Fruit fly (Drosophila melanogaster) whole organism, pupa: ENCODE results near the gene PTPMT1.

Experiments used
- CG10348 ChIP-seq: fragments of 200-800 bp; sonication (Bioruptor generic); IDR thresholded peaks from 2 replicates; pipeline ENCODE4 v1.3.6; 2022; ENCODE audit warnings: missing biosample characterization, missing genetic modification characterization
- CG12605 ChIP-seq: fragments of 200-800 bp; sonication (Bioruptor generic); IDR thresholded peaks from 2 replicates; pipeline ENCODE4 v1.3.6; 2022; ENCODE audit warnings: missing biosample characterization, missing genetic modification characterization
- CG13204 ChIP-seq: fragments of 200-800 bp; sonication (Bioruptor generic); optimal IDR thresholded peaks from 2 replicates; lab custom pipeline; 2018; ENCODE audit warnings: missing biosample characterization, mild to moderate bottlenecking, missing genetic modification characterization, moderate library complexity
- CG14655 ChIP-seq: fragments of 200-800 bp; sonication (Bioruptor generic); optimal IDR thresholded peaks from 3 replicates; lab custom pipeline; 2017; ENCODE audit warnings: mild to moderate bottlenecking, missing biosample characterization, missing genetic modification reagents, missing genetic modification characterization
- CG15710 ChIP-seq: fragments of 200-800 bp; sonication (Bioruptor generic); optimal IDR thresholded peaks from 2 replicates; lab custom pipeline; 2018; ENCODE audit warnings: missing biosample characterization, mild to moderate bottlenecking, missing genetic modification characterization, moderate library complexity
- CG17806 ChIP-seq: fragments of 200-800 bp; sonication (Bioruptor generic); optimal IDR thresholded peaks from 2 replicates; lab custom pipeline; 2018; ENCODE audit warnings: missing biosample characterization, mild to moderate bottlenecking, missing genetic modification characterization, moderate library complexity
- CG32121 ChIP-seq: fragments of 200-800 bp; sonication (Bioruptor generic); IDR thresholded peaks from 2 replicates; pipeline ENCODE4 v1.3.6; 2022; ENCODE audit warnings: missing biosample characterization, missing genetic modification characterization
- CG34367 ChIP-seq: fragments of 200-800 bp; sonication (Bioruptor generic); optimal IDR thresholded peaks from 2 replicates; lab custom pipeline; 2018; ENCODE audit warnings: missing biosample characterization, mild to moderate bottlenecking, missing genetic modification characterization
- CG4496 ChIP-seq: fragments of 200-800 bp; sonication (Bioruptor generic); IDR thresholded peaks from 3 replicates; pipeline ENCODE4 v1.3.6; 2022; ENCODE audit warnings: missing biosample characterization, missing genetic modification characterization
- CG8159 ChIP-seq: fragments of 200-800 bp; sonication (Bioruptor generic); optimal IDR thresholded peaks from 3 replicates; lab custom pipeline; 2018; ENCODE audit warnings: missing biosample characterization, mild to moderate bottlenecking, missing genetic modification characterization, moderate library complexity
- CG8301 ChIP-seq: fragments of 200-800 bp; sonication (Bioruptor generic); optimal IDR thresholded peaks from 2 replicates; lab custom pipeline; 2018; ENCODE audit warnings: missing biosample characterization, mild to moderate bottlenecking, missing genetic modification characterization
- CG9948 ChIP-seq: fragments of 200-800 bp; sonication (Bioruptor generic); optimal IDR thresholded peaks from 2 replicates; lab custom pipeline; 2018; ENCODE audit warnings: missing biosample characterization, mild to moderate bottlenecking, missing genetic modification characterization, moderate library complexity
- D1 ChIP-seq: fragments of 200-800 bp; sonication (Bioruptor generic); optimal IDR thresholded peaks from 2 replicates; lab custom pipeline; 2018; ENCODE audit warnings: missing biosample characterization, mild to moderate bottlenecking, missing genetic modification characterization, moderate library complexity
- EcR ChIP-seq: fragments of 200-800 bp; sonication (Bioruptor generic); optimal IDR thresholded peaks from 3 replicates; lab custom pipeline; 2019; ENCODE audit warnings: missing biosample characterization, missing genetic modification characterization, mild to moderate bottlenecking, moderate library complexity, missing genetic modification reagents
- Ets98B ChIP-seq: fragments of 200-800 bp; sonication (Bioruptor generic); IDR thresholded peaks from 2 replicates; pipeline ENCODE4 v1.3.6; 2022; ENCODE audit warnings: missing biosample characterization, missing genetic modification characterization
- Pif1A ChIP-seq: fragments of 200-800 bp; sonication (Bioruptor generic); optimal IDR thresholded peaks from 3 replicates; lab custom pipeline; 2016; ENCODE audit warnings: missing biosample characterization, missing genetic modification characterization
- Pif1B ChIP-seq: fragments of 200-800 bp; sonication (Bioruptor generic); optimal IDR thresholded peaks from 3 replicates; lab custom pipeline; 2016; ENCODE audit warnings: missing biosample characterization, missing genetic modification characterization
- Snoo ChIP-seq: fragments of 200-800 bp; sonication (Bioruptor generic); optimal IDR thresholded peaks from 3 replicates; lab custom pipeline; 2017; ENCODE audit warnings: missing biosample characterization, mild to moderate bottlenecking, missing genetic modification characterization, inconsistent platforms
- fd96Ca ChIP-seq: fragments of 200-800 bp; sonication (Bioruptor generic); IDR thresholded peaks from 3 replicates; pipeline ENCODE4 v1.3.6; 2022; ENCODE audit warnings: missing biosample characterization, missing genetic modification characterization
- gl ChIP-seq: fragments of 200-800 bp; sonication (Bioruptor generic); optimal IDR thresholded peaks from 2 replicates; lab custom pipeline; 2018; ENCODE audit warnings: missing biosample characterization, mild to moderate bottlenecking, missing genetic modification characterization
- rn ChIP-seq: fragments of 200-800 bp; sonication (Bioruptor generic); IDR thresholded peaks from 2 replicates; pipeline ENCODE4 v1.3.6; 2022; ENCODE audit warnings: missing biosample characterization, missing genetic modification characterization

Gene PTPMT1

DNA sequence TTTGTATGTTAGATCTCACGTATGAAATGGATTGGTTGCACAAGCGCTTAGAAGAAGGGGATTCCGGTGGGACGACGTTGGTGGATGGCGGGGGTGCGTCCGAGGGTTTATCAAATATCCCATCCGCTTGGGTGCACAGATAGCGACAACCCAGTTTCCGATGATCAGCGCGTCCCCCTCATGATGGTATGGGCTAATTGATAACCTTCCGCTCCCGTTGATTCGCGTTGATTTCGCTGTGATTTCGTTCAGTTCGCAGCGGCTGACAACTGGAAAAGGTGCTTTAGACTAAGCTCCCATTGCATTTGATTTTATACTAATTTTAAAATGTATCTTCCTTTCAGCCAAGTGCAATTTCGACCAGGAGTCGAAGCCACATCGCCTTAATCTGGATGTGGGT is 31.4 kb downstream of the PTPMT1 start:
- TF ChIP-seq CG10348 (GFP tag; lab: Robert Waterston, UW) (no peak), gl (no peak), CG14655 (GFP tag; lab: Kevin White, UChicago) (no peak)

DNA sequence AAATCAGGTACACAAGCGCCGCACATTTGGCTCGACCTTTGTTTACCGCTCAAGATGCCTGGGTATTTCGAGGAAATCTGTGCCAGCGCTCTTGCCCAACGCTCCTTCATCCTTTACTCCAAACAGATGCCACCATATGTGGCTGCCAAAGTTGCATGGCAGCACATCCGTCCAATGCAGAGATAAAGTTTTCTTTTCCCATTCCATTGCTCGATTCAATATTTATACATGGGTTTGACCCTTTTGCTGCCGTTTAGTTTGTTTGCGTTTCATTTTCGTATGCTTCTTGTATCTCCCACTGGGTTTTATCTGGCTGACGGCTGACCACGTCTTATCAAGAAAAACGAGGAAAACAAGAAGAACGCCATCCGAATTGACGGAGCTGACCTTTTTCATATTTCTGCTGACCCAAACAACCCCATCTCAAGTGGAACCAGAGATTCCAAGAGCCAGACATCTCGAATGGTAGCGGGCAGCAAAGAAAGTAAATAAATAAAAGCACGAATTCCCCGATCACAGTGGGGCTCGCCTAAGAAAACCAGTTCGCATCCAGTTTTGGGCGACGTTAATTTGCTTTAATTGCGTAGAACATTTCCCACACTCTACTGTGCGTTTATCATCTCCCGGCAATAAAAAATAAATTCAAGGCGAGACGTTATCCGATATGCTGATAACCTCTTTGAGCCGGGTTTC is 32.5 kb downstream of the PTPMT1 start:
- no peak for TF ChIP-seq rn (GFP tag; lab: Robert Waterston, UW)
- TF ChIP-seq CG13204 (GFP tag; lab: Kevin White, UChicago), result no peak
- no peak for TF ChIP-seq CG8301
- TF ChIP-seq CG9948, result no peak
- no peak for TF ChIP-seq CG12605
- TF ChIP-seq CG17806 (tag; lab: Kevin White, UChicago), result no peak

DNA sequence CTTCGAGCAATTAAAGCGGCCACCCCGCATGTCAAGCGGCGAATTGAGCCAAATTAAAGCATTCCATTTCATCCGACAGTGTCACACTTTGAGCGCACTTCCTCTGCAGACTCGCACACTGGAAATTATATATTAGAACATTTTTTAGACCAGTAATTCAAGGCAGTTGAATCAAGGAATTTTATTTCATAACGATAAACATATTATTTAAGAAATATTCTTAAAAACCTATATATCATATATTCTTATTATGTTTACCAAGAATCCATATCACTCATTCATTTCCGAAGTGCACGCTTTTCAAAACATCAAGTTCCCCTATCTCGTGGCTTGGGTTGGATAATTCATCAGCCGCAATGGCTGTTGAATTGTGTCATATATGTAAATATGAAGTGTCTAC is 33.4 kb downstream of the PTPMT1 start:
- TF ChIP-seq CG12605 (peak; percentile 43; the same call in 1 of the 2 replicates), D1 (tag; lab: Kevin White, UChicago) (no peak), CG14655 (GFP tag; lab: Kevin White, UChicago) (no peak), EcR (GFP tag; lab: Kevin White, UChicago) (no peak), Pif1A (no peak), CG8159 (tag; lab: Kevin White, UChicago) (no peak), CG34367 (tag; lab: Kevin White, UChicago) (no peak), Snoo (tag; lab: Kevin White, UChicago) (no peak), rn (GFP tag; lab: Robert Waterston, UW) (no peak), CG13204 (GFP tag; lab: Kevin White, UChicago) (no peak), CG10348 (GFP tag; lab: Robert Waterston, UW) (no peak), gl (no peak), CG8301 (no peak), CG4496 (peak; percentile 40; the same call in 1 of the 3 replicates), CG9948 (peak; percentile 51), CG32121 (GFP tag; lab: Robert Waterston, UW) (peak; percentile 51; the same call in 1 of the 2 replicates), Ets98B (no peak), CG17806 (tag; lab: Kevin White, UChicago) (peak; percentile 72), Pif1B (no peak), CG15710 (peak; percentile 62), fd96Ca (GFP tag; lab: Robert Waterston, UW) (no peak)

- TF ChIP-seq CG34367 (tag; lab: Kevin White, UChicago) (peak; percentile 42), Pif1B (no peak), CG9948 (no peak), CG17806 (tag; lab: Kevin White, UChicago) (no peak), fd96Ca (GFP tag; lab: Robert Waterston, UW) (no peak), CG4496 (peak; percentile 54; the same call in 2 of the 3 replicates)
Measured at dm6 chr3R:23803668-23804067, 45.5 kb downstream of the PTPMT1 start, which contains the start of gene CG34355. CG34355 (plus strand) TSS chr3R:23803859.
